Worm (Caenorhabditis elegans): ENCODE results near the gene R07E5.5.

Gene R07E5.5

ce11 chrIII:4379717-4380116, 17.5 kb upstream of the R07E5.5 start, which contains the start of gene B0284.3:
Gene B0284.3, minus strand, starts transcription at chrIII:4379817.
- TF ChIP-seq skn-1 (tag; optimal IDR thresholded peaks at IDR 0.05), result no peak
- TF ChIP-seq isw-1 (GFP tag; IDR thresholded peaks at IDR 0.05), result no peak
- no peak for TF ChIP-seq mef-2 (tag; optimal IDR thresholded peaks at IDR 0.05)
- TF ChIP-seq efl-1 (optimal IDR thresholded peaks at IDR 0.05), result no peak
- no peak for TF ChIP-seq efl-1 (GFP tag; optimal IDR thresholded peaks at IDR 0.05 in 1 of 2)
- TF ChIP-seq nhr-237 (tag; optimal IDR thresholded peaks at IDR 0.05), result no peak
- TF ChIP-seq ztf-4 (tag; optimal IDR thresholded peaks at IDR 0.05), result no peak
- TF ChIP-seq ceh-90 (tag; optimal IDR thresholded peaks at IDR 0.05), result no peak

ce11 chrIII:4380835-4381234, 16.4 kb upstream of the R07E5.5 start:
- TF ChIP-seq ets-5 (GFP tag; IDR thresholded peaks at IDR 0.05) (no peak), tbx-2 (tag; optimal IDR thresholded peaks at IDR 0.05) (no peak), elt-2 (tag; optimal IDR thresholded peaks at IDR 0.05) (no peak), lin-13 (GFP tag; optimal IDR thresholded peaks at IDR 0.05) (no peak), fkh-4 (tag; optimal IDR thresholded peaks at IDR 0.05; ENCODE audit: borderline replicate concordance) (no peak), nhr-19 (GFP tag; conservative IDR thresholded peaks at IDR 0.05) (peak; percentile 9; the same call in 1 of the 2 replicates), C04F5.9 (tag; optimal IDR thresholded peaks at IDR 0.05) (no peak), efl-3 (GFP tag; optimal IDR thresholded peaks at IDR 0.05) (no peak), nhr-85 (tag) (no peak), fos-1 (tag; optimal IDR thresholded peaks at IDR 0.05) (no peak), nhr-90 (tag; optimal IDR thresholded peaks at IDR 0.05; ENCODE audit: poor library complexity) (no peak), sptf-1 (tag; optimal IDR thresholded peaks at IDR 0.05) (no peak), nhr-11 (tag; optimal IDR thresholded peaks at IDR 0.05) (no peak), mab-9 (GFP tag; IDR thresholded peaks at IDR 0.05) (no peak), vab-15 (tag; optimal IDR thresholded peaks at IDR 0.05) (no peak), mef-2 (tag; optimal IDR thresholded peaks at IDR 0.05) (no peak), lsy-2 (tag; optimal IDR thresholded peaks at IDR 0.05) (peak in 1 of 2 experiments; percentile 54), F16B12.6 (tag; optimal IDR thresholded peaks at IDR 0.05) (peak; percentile 78), nhr-237 (tag; optimal IDR thresholded peaks at IDR 0.05) (no peak), ceh-88 (GFP tag; IDR thresholded peaks at IDR 0.05) (no peak), snpc-4 (tag; optimal IDR thresholded peaks at IDR 0.05) (no peak), efl-1 (optimal IDR thresholded peaks at IDR 0.05) (peak; percentile 51 to 53), efl-1 (GFP tag; optimal IDR thresholded peaks at IDR 0.05 in 1 of 2) (peak; percentile 52 to 90), nhr-71 (tag; optimal IDR thresholded peaks at IDR 0.05) (no peak), unc-130 (tag; optimal IDR thresholded peaks at IDR 0.05) (no peak), ceh-82 (tag; optimal IDR thresholded peaks at IDR 0.05) (peak in 1 of 3 experiments; percentile 43), unc-86 (tag; optimal IDR thresholded peaks at IDR 0.05) (no peak), ceh-8 (GFP tag; optimal IDR thresholded peaks at IDR 0.05) (no peak), ces-1 (GFP tag; optimal IDR thresholded peaks at IDR 0.05) (no peak), tlp-1 (tag; optimal IDR thresholded peaks at IDR 0.05) (no peak), nhr-84 (tag; optimal IDR thresholded peaks at IDR 0.05) (no peak), zip-4 (GFP tag; optimal IDR thresholded peaks at IDR 0.05) (no peak), nhr-12 (tag; optimal IDR thresholded peaks at IDR 0.05) (no peak), mdl-1 (tag; optimal IDR thresholded peaks at IDR 0.05) (no peak), hpl-2 (GFP tag; optimal IDR thresholded peaks at IDR 0.05) (no peak), pag-3 (tag; optimal IDR thresholded peaks at IDR 0.05; ENCODE audit: borderline replicate concordance, insufficient read depth) (no peak), C34B4.2 (tag; optimal IDR thresholded peaks at IDR 0.05) (no peak), sup-37 (GFP tag; optimal IDR thresholded peaks at IDR 0.05) (no peak), ztf-4 (tag; optimal IDR thresholded peaks at IDR 0.05) (no peak), nhr-28 (tag; optimal IDR thresholded peaks at IDR 0.05) (no peak), swsn-7 (tag; optimal IDR thresholded peaks at IDR 0.05) (peak; percentile 13), hlh-17 (GFP tag; optimal IDR thresholded peaks at IDR 0.05; ENCODE audit: borderline replicate concordance) (no peak), lin-15B (tag; optimal IDR thresholded peaks at IDR 0.05) (no peak), zag-1 (tag; optimal IDR thresholded peaks at IDR 0.05) (no peak), mep-1 (tag; optimal IDR thresholded peaks at IDR 0.05) (peak; percentile 42), nhr-20 (tag; optimal IDR thresholded peaks at IDR 0.05) (no peak), lir-3 (tag; optimal IDR thresholded peaks at IDR 0.05; ENCODE audit: poor library complexity) (no peak), xbp-1 (tag; optimal IDR thresholded peaks at IDR 0.05) (no peak), snu-23 (GFP tag; optimal IDR thresholded peaks at IDR 0.05) (no peak)

All from whole organism, L1 larva.